Worm (Caenorhabditis elegans) whole organism, young adult: Measurements from ENCODE around the gene htp-2.
A peak's percentile ranks its signal among the peaks of the same experiment; 100 is the strongest.

Experiments
- B0035.1 ChIP-seq: sonication (generic microtip); optimal IDR thresholded peaks from 2 replicates; lab custom pipeline; 2016; ENCODE audit warnings: missing genetic modification characterization, mild to moderate bottlenecking, missing compliant biosample characterization, missing genotype, missing genetic modification reagents
- D2030.7 ChIP-seq: fragments of 200-800 bp; sonication (Bioruptor generic); IDR thresholded peaks from 2 replicates; pipeline ENCODE4 v1.3.6; 2022; ENCODE audit warnings: missing genetic modification reagents, missing genetic modification characterization, missing compliant biosample characterization
- F10E7.11 ChIP-seq: sonication (generic microtip); optimal IDR thresholded peaks from 2 replicates; lab custom pipeline; 2017; ENCODE audit warnings: mild to moderate bottlenecking, missing genetic modification characterization, moderate library complexity, missing compliant biosample characterization
- F22D6.2 ChIP-seq: sonication (generic microtip); optimal IDR thresholded peaks from 2 replicates; lab custom pipeline; 2016; ENCODE audit warnings: mild to moderate bottlenecking, missing genetic modification characterization, missing compliant biosample characterization
- F52B5.7 ChIP-seq: sonication (generic microtip); optimal IDR thresholded peaks from 2 replicates; lab custom pipeline; 2016; ENCODE audit warnings: mild to moderate bottlenecking, missing genetic modification characterization, missing compliant biosample characterization
- K11D2.4 ChIP-seq: fragments of 200-800 bp; sonication (Bioruptor generic); IDR thresholded peaks from 2 replicates; pipeline ENCODE4 v1.3.6; 2022; ENCODE audit warnings: missing genetic modification reagents, missing genetic modification characterization, missing compliant biosample characterization
- T26A5.8 ChIP-seq: sonication (generic microtip); optimal IDR thresholded peaks from 2 replicates; lab custom pipeline; 2016; ENCODE audit warnings: missing genetic modification characterization, missing compliant biosample characterization
- Y56A3A.18 ChIP-seq: fragments of 200-800 bp; sonication (Bioruptor generic); IDR thresholded peaks from 2 replicates; pipeline ENCODE4 v1.3.6; 2022; ENCODE audit warnings: missing genetic modification reagents, missing genetic modification characterization, missing compliant biosample characterization
- aptf-2 ChIP-seq: fragments of 200-800 bp; sonication (Bioruptor generic); conservative IDR thresholded peaks from 2 replicates; pipeline ENCODE4 v1.3.6; 2022; ENCODE audit warnings: missing genetic modification reagents, missing genetic modification characterization, missing compliant biosample characterization
- cebp-1 ChIP-seq, 2 experiments: fragments of 200-800 bp in 1 of 2; sonication (Bioruptor generic) in 1 of 2; sonication (generic microtip) in 1 of 2; IDR thresholded peaks in 1 of 2; optimal IDR thresholded peaks in 1 of 2; 2 replicates each; pipeline versions ENCODE4 v1.3.6 to Lab custom; 2017 to 2022; ENCODE audit warnings: missing compliant biosample characterization in 2 of 2, missing genetic modification characterization in 2 of 2, mild to moderate bottlenecking in 1 of 2, missing genetic modification reagents in 1 of 2, moderate library complexity in 1 of 2
- egrh-3 ChIP-seq: fragments of 200-800 bp; sonication (Bioruptor generic); IDR thresholded peaks from 2 replicates; pipeline ENCODE4 v1.3.6; 2022; ENCODE audit warnings: missing genetic modification reagents, missing genetic modification characterization, missing compliant biosample characterization
- ekl-4 ChIP-seq: fragments of 200-800 bp; sonication (Bioruptor generic); IDR thresholded peaks from 2 replicates; pipeline ENCODE4 v1.3.6; 2022; ENCODE audit warnings: missing genetic modification reagents, missing genetic modification characterization, missing compliant biosample characterization
- hlh-12 ChIP-seq: sonication (generic microtip); optimal IDR thresholded peaks from 2 replicates; lab custom pipeline; 2016; ENCODE audit warnings: missing genetic modification characterization, missing compliant biosample characterization
- hmg-1.2 ChIP-seq: fragments of 200-800 bp; sonication (Bioruptor generic); IDR thresholded peaks from 2 replicates; pipeline ENCODE4 v1.3.6; 2022; ENCODE audit warnings: missing genetic modification reagents, missing genetic modification characterization, missing compliant biosample characterization
- hrde-1 ChIP-seq: sonication (generic microtip); optimal IDR thresholded peaks from 2 replicates; lab custom pipeline; 2016; ENCODE audit warnings: missing genetic modification characterization, mild to moderate bottlenecking, missing compliant biosample characterization, moderate library complexity, missing genotype, missing genetic modification reagents, borderline replicate concordance
- lag-1 ChIP-seq: fragments of 200-800 bp; sonication (Bioruptor generic); IDR thresholded peaks from 2 replicates; pipeline ENCODE4 v1.3.6; 2022; ENCODE audit warnings: missing genetic modification reagents, missing genetic modification characterization, missing compliant biosample characterization
- madf-3 ChIP-seq: fragments of 200-800 bp; sonication (Bioruptor generic); IDR thresholded peaks from 2 replicates; pipeline ENCODE4 v1.3.6; 2022; ENCODE audit warnings: missing genetic modification reagents, missing genetic modification characterization, missing compliant biosample characterization
- madf-6 ChIP-seq: fragments of 200-800 bp; sonication (Bioruptor generic); IDR thresholded peaks from 2 replicates; pipeline ENCODE4 v1.3.6; 2022; ENCODE audit warnings: missing genetic modification reagents, missing genetic modification characterization, missing compliant biosample characterization
- mes-4 ChIP-seq: sonication (generic microtip); optimal IDR thresholded peaks from 2 replicates; lab custom pipeline; 2016; ENCODE audit warnings: missing genotype, missing genetic modification characterization, missing compliant biosample characterization
- nhr-179 ChIP-seq: sonication (generic microtip); optimal IDR thresholded peaks from 2 replicates; lab custom pipeline; 2016; ENCODE audit warnings: mild to moderate bottlenecking, missing genetic modification characterization, missing compliant biosample characterization
- nhr-80 ChIP-seq: sonication (generic microtip); optimal IDR thresholded peaks from 2 replicates; lab custom pipeline; 2016; ENCODE audit warnings: missing genetic modification characterization, missing compliant biosample characterization
- pbrm-1 ChIP-seq: fragments of 200-800 bp; sonication (Bioruptor generic); IDR thresholded peaks from 2 replicates; pipeline ENCODE4 v1.3.6; 2022; ENCODE audit warnings: missing genetic modification reagents, missing genetic modification characterization, missing compliant biosample characterization
- rcor-1 ChIP-seq: fragments of 200-800 bp; sonication (Bioruptor generic); IDR thresholded peaks from 2 replicates; pipeline ENCODE4 v1.3.6; 2022; ENCODE audit warnings: missing genetic modification reagents, missing genetic modification characterization, missing compliant biosample characterization
- sdz-38 ChIP-seq: sonication (generic microtip); optimal IDR thresholded peaks from 2 replicates; lab custom pipeline; 2016; ENCODE audit warnings: missing genotype, missing genetic modification characterization, missing compliant biosample characterization
- snpc-4 ChIP-seq, 5 experiments: fragments of 150-350 bp in 1 of 5; sonication (generic microtip) in 4 of 5; optimal IDR thresholded peaks; 2 replicates each; lab custom pipeline; 2014 to 2018; ENCODE audit warnings: missing genetic modification characterization in 5 of 5, missing biosample characterization in 3 of 5, antibody characterized with exemption in 2 of 5, mild to moderate bottlenecking in 2 of 5, missing compliant biosample characterization in 2 of 5, missing genotype in 2 of 5, moderate library complexity in 2 of 5, missing genetic modification reagents in 1 of 5
- tbp1 ChIP-seq: fragments of 200-800 bp; sonication (Bioruptor generic); optimal IDR thresholded peaks from 2 replicates; lab custom pipeline; 2018; ENCODE audit warnings: mild to moderate bottlenecking, missing genetic modification characterization, missing compliant biosample characterization
- unc-62 ChIP-seq: fragments of 150-350 bp; optimal IDR thresholded peaks from 2 replicates; lab custom pipeline; 2014; ENCODE audit warnings: missing biosample characterization, missing genetic modification reagents, missing genetic modification characterization
- zim-3 ChIP-seq: sonication (generic microtip); optimal IDR thresholded peaks from 2 replicates; lab custom pipeline; 2017; ENCODE audit warnings: mild to moderate bottlenecking, missing genetic modification characterization, moderate library complexity, missing compliant biosample characterization
- ztf-26 ChIP-seq: sonication (generic microtip); optimal IDR thresholded peaks from 2 replicates; lab custom pipeline; 2017; ENCODE audit warnings: missing genetic modification characterization, missing compliant biosample characterization
- ztf-3 ChIP-seq: fragments of 200-800 bp; sonication (Bioruptor generic); optimal IDR thresholded peaks from 2 replicates; lab custom pipeline; 2018; ENCODE audit warnings: mild to moderate bottlenecking, missing genetic modification characterization, missing compliant biosample characterization

The htp-2 gene

ce11 chrIV:6432375-6432774, 13.1 kb downstream of the htp-2 start:
- TF ChIP-seq madf-6 (GFP tag; lab: Robert Waterston, UW) = no peak
- TF ChIP-seq nhr-80 (tag; lab: Kevin White, UChicago) = peak; percentile 61
- TF ChIP-seq unc-62 (GFP tag; lab: Kevin White, UChicago) = peak; percentile 25

ce11 chrIV:6433424-6433823, 14.1 kb downstream of the htp-2 start:
- peak; percentile 55 for TF ChIP-seq nhr-80 (tag; lab: Kevin White, UChicago)
- no peak for TF ChIP-seq ekl-4 (GFP tag; lab: Robert Waterston, UW)
- TF ChIP-seq, all 124 proteins: peak for 1

- TF ChIP-seq tbp1 (GFP tag; lab: Kevin White, UChicago) (no peak), F52B5.7 (no peak), madf-3 (GFP tag; lab: Robert Waterston, UW) (no peak), sdz-38 (no peak), hlh-12 (tag; lab: Kevin White, UChicago) (no peak), hrde-1 (tag; lab: Kevin White, UChicago) (no peak), T26A5.8 (tag; lab: Kevin White, UChicago) (no peak), egrh-3 (GFP tag; lab: Robert Waterston, UW) (no peak), lag-1 (GFP tag; lab: Robert Waterston, UW) (no peak), aptf-2 (no peak), F10E7.11 (no peak), D2030.7 (no peak), K11D2.4 (no peak), hmg-1.2 (GFP tag; lab: Robert Waterston, UW) (no peak), Y56A3A.18 (GFP tag; lab: Robert Waterston, UW) (no peak), zim-3 (tag; lab: Kevin White, UChicago) (no peak), mes-4 (no peak), ztf-3 (GFP tag; lab: Kevin White, UChicago) (no peak), F22D6.2 (tag; lab: Kevin White, UChicago) (no peak), nhr-179 (tag; lab: Kevin White, UChicago) (no peak)
Observed at ce11 chrIV:6438051-6438450, 18.7 kb downstream of the htp-2 start, which contains the start of gene dlc-5. TSS of gene dlc-5 (plus strand) at chrIV:6438204.

- TF ChIP-seq aptf-2 (no peak), ztf-26 (tag; lab: Kevin White, UChicago) (no peak)
Observed at ce11 chrIV:6441601-6442000, 22.3 kb downstream of the htp-2 start, which contains the start of gene Y73B6BL.31. TSS of gene Y73B6BL.31 (plus strand) at chrIV:6441901.

ce11 chrIV:6442016-6442618, 22.8 kb downstream of the htp-2 start:
- TF ChIP-seq rcor-1 (GFP tag; lab: Robert Waterston, UW) = no peak
- TF ChIP-seq B0035.1 = no peak
- peak; percentile 55; the same call in 1 of the 2 replicates for TF ChIP-seq cebp-1 (GFP tag; IDR thresholded peaks at IDR 0.05; lab: Robert Waterston, UW)
- TF ChIP-seq cebp-1 (tag; optimal IDR thresholded peaks at IDR 0.05; lab: Kevin White, UChicago) = peak; percentile 81
- peak; percentile 86 for TF ChIP-seq hmg-1.2 (GFP tag; lab: Robert Waterston, UW)
- TF ChIP-seq pbrm-1 (GFP tag; lab: Robert Waterston, UW) = 0 out of 2 replicates have a peak, but pooled peaks have one; percentile 35
- no peak for TF ChIP-seq snpc-4 (GFP tag; optimal IDR thresholded peaks at IDR 0.05; lab: Kevin White, UChicago)
- peak in 2 of 4 experiments; percentile 8 to 32 for TF ChIP-seq snpc-4 (tag; optimal IDR thresholded peaks at IDR 0.05; lab: Kevin White, UChicago)
- TF ChIP-seq nhr-80 (tag; lab: Kevin White, UChicago) = peak; percentile 82
- TF ChIP-seq, all 124 proteins: peak for 5
